Fruit fly (Drosophila melanogaster) Kc167 (cell line): ENCODE measurements around the gene Cyp310a1.

Source experiments
- h ChIP-seq: fragments of >200 bp; optimal IDR thresholded peaks from 3 replicates; lab custom pipeline; 2018; ENCODE audit warnings: missing external identifiers
- insv ChIP-seq: fragments of >200 bp; optimal IDR thresholded peaks from 3 replicates; lab custom pipeline; 2018; ENCODE audit warnings: missing external identifiers
- psq ChIP-seq: fragments of >200 bp; optimal IDR thresholded peaks from 2 replicates; lab custom pipeline; 2017; ENCODE audit warnings: missing external identifiers
- ttk ChIP-seq: sonication (Bioruptor generic); optimal IDR thresholded peaks from 2 replicates; lab custom pipeline; 2017; ENCODE audit warnings: missing external identifiers

- TF ChIP-seq ttk (lab: Kevin White, UChicago) (no peak), psq (lab: Kevin White, UChicago) (no peak), insv (lab: Kevin White, UChicago) (no peak), h (lab: Kevin White, UChicago) (no peak)
Measured at dm6 chr2L:18625470-18625869, 27.3 kb downstream of the Cyp310a1 start.
